Worm (Caenorhabditis elegans) whole organism, L2 larva: ENCODE data around the gene cng-2.

Experiments
- R02D3.7 ChIP-seq: fragments of 150-350 bp; optimal IDR thresholded peaks from 2 replicates; lab custom pipeline; 2014; ENCODE audit warnings: missing biosample characterization, missing genetic modification characterization
- aly-2 ChIP-seq: fragments of 150-350 bp; optimal IDR thresholded peaks from 2 replicates; lab custom pipeline; 2014; ENCODE audit warnings: missing biosample characterization, missing genetic modification characterization
- ama-1 ChIP-seq: fragments of 150-350 bp; optimal IDR thresholded peaks from 2 replicates; lab custom pipeline; 2018; ENCODE audit warnings: inconsistent platforms
- ceh-82 ChIP-seq: fragments of 150-350 bp; optimal IDR thresholded peaks from 2 replicates; lab custom pipeline; 2014; ENCODE audit warnings: missing biosample characterization, missing genetic modification characterization
- egl-27 ChIP-seq: sonication (generic microtip); optimal IDR thresholded peaks from 3 replicates; lab custom pipeline; 2017; ENCODE audit warnings: missing biosample characterization, missing genetic modification reagents, missing genetic modification characterization
- lin-13 ChIP-seq: fragments of 150-350 bp; optimal IDR thresholded peaks from 2 replicates; lab custom pipeline; 2014; ENCODE audit warnings: missing biosample characterization, missing genetic modification reagents, missing genetic modification characterization
- lsy-2 ChIP-seq, 2 experiments: fragments of 150-350 bp in 1 of 2; sonication (generic microtip) in 1 of 2; optimal IDR thresholded peaks; 2 replicates each; lab custom pipeline; 2014 to 2017; ENCODE audit warnings: missing biosample characterization in 2 of 2, missing genetic modification characterization in 2 of 2
- mab-5 ChIP-seq: fragments of 150-350 bp; optimal IDR thresholded peaks from 2 replicates; lab custom pipeline; 2014; ENCODE audit warnings: missing biosample characterization, missing genetic modification characterization
- skn-1 ChIP-seq: sonication (generic microtip); optimal IDR thresholded peaks from 2 replicates; lab custom pipeline; 2017; ENCODE audit warnings: missing biosample characterization, missing genetic modification characterization
- snpc-4 ChIP-seq: fragments of 150-350 bp; optimal IDR thresholded peaks from 2 replicates; lab custom pipeline; 2014; ENCODE audit warnings: missing biosample characterization, missing genetic modification characterization
- zag-1 ChIP-seq: fragments of 150-350 bp; optimal IDR thresholded peaks from 2 replicates; lab custom pipeline; 2014; ENCODE audit warnings: missing biosample characterization, missing genetic modification characterization

- TF ChIP-seq snpc-4 (tag; lab: Kevin White, UChicago) (no peak), zag-1 (tag; lab: Kevin White, UChicago) (no peak), mab-5 (no peak), ceh-82 (tag; lab: Kevin White, UChicago) (no peak), egl-27 (no peak), ama-1 (no peak), aly-2 (tag; lab: Kevin White, UChicago) (no peak), skn-1 (tag; lab: Kevin White, UChicago) (no peak), lin-13 (GFP tag; lab: Kevin White, UChicago) (no peak), lsy-2 (tag; optimal IDR thresholded peaks at IDR 0.05; lab: Kevin White, UChicago) (no peak), R02D3.7 (tag; lab: Kevin White, UChicago) (no peak)
Observed at ce11 chrIV:2008920-2009319, 28.1 kb upstream of the cng-2 start.
